Worm (Caenorhabditis elegans) whole organism, L4 larva: ENCODE results near the gene scl-9.
A peak's percentile ranks its signal among the peaks of the same experiment; 100 is the strongest.

Experiments
- F26F4.8 ChIP-seq: fragments of 200-800 bp; sonication (Bioruptor generic); conservative IDR thresholded peaks from 2 replicates; pipeline ENCODE4 v1.3.6; 2022; ENCODE audit warnings: missing genetic modification characterization, missing compliant biosample characterization
- Y105C5A.15 ChIP-seq: fragments of 200-800 bp; sonication (Bioruptor generic); IDR thresholded peaks from 2 replicates; pipeline ENCODE4 v1.3.6; 2022; ENCODE audit warnings: missing genetic modification characterization, missing compliant biosample characterization
- Y48G9A.11 ChIP-seq: fragments of 200-800 bp; sonication (Bioruptor generic); IDR thresholded peaks from 2 replicates; pipeline ENCODE4 v1.3.6; 2022; ENCODE audit warnings: missing genetic modification reagents, missing genetic modification characterization, missing compliant biosample characterization
- Y5F2A.4 ChIP-seq: fragments of 200-800 bp; sonication (Bioruptor generic); optimal IDR thresholded peaks from 2 replicates; lab custom pipeline; 2018; ENCODE audit warnings: mild to moderate bottlenecking, missing genetic modification characterization, missing compliant biosample characterization
- Y75B8A.6 ChIP-seq: fragments of 200-800 bp; sonication (Bioruptor generic); IDR thresholded peaks from 2 replicates; pipeline ENCODE4 v1.3.6; 2022; ENCODE audit warnings: missing genetic modification reagents, missing genetic modification characterization, missing compliant biosample characterization
- ZK546.5 ChIP-seq, 2 experiments: sonication (generic microtip); optimal IDR thresholded peaks; 2 replicates each; lab custom pipeline; 2017; ENCODE audit warnings: missing biosample characterization in 2 of 2, missing genetic modification characterization in 2 of 2
- aha-1 ChIP-seq: fragments of 150-350 bp; peaks from one replicate; lab custom pipeline; 2014; ENCODE audit warnings: missing biosample characterization, missing genetic modification characterization
- attf-4 ChIP-seq: sonication (generic microtip); optimal IDR thresholded peaks from 3 replicates; lab custom pipeline; 2017; ENCODE audit warnings: missing biosample characterization, missing genetic modification characterization
- ceh-20 ChIP-seq: fragments of 200-800 bp; sonication (Bioruptor generic); IDR thresholded peaks from 2 replicates; pipeline ENCODE4 v1.3.6; 2022; ENCODE audit warnings: missing genetic modification reagents, missing genetic modification characterization, missing compliant biosample characterization
- ceh-28 ChIP-seq: fragments of 150-350 bp; optimal IDR thresholded peaks from 2 replicates; lab custom pipeline; 2014; ENCODE audit warnings: missing biosample characterization, missing genetic modification reagents, missing genetic modification characterization
- ceh-32 ChIP-seq: sonication (generic microtip); optimal IDR thresholded peaks from 2 replicates; lab custom pipeline; 2016; ENCODE audit warnings: mild to moderate bottlenecking, missing genetic modification characterization, missing compliant biosample characterization; ENCODE audit not compliant: poor library complexity
- ceh-44 ChIP-seq: fragments of 200-800 bp; sonication (Bioruptor generic); IDR thresholded peaks from 2 replicates; pipeline ENCODE4 v1.3.6; 2022; ENCODE audit warnings: missing genetic modification reagents, missing genetic modification characterization, missing compliant biosample characterization
- daf-16 ChIP-seq, 3 experiments: sonication (generic microtip); optimal IDR thresholded peaks; 2 replicates each; lab custom pipeline; 2016 to 2017; ENCODE audit warnings: missing genetic modification characterization in 3 of 3, missing genetic modification reagents in 3 of 3, mild to moderate bottlenecking in 2 of 3, missing compliant biosample characterization in 2 of 3, missing biosample characterization in 1 of 3, moderate library complexity in 1 of 3
- dmd-6 ChIP-seq: fragments of 200-800 bp; sonication (Bioruptor generic); IDR thresholded peaks from 2 replicates; pipeline ENCODE4 v1.3.6; 2022; ENCODE audit warnings: missing genetic modification reagents, missing genetic modification characterization, missing compliant biosample characterization
- dmd-9 ChIP-seq: fragments of 200-800 bp; sonication (Bioruptor generic); IDR thresholded peaks from 2 replicates; pipeline ENCODE4 v1.3.6; 2022; ENCODE audit warnings: missing genetic modification reagents, missing genetic modification characterization, missing compliant biosample characterization
- dve-1 ChIP-seq: sonication (generic microtip); optimal IDR thresholded peaks from 2 replicates; lab custom pipeline; 2017; ENCODE audit warnings: antibody characterized with exemption, mild to moderate bottlenecking, missing genetic modification characterization, missing compliant biosample characterization; ENCODE audit not compliant: insufficient read depth
- egl-27 ChIP-seq: sonication (generic microtip); optimal IDR thresholded peaks from 3 replicates; lab custom pipeline; 2017; ENCODE audit warnings: missing biosample characterization, missing genetic modification reagents, missing genetic modification characterization
- fkh-10 ChIP-seq: fragments of 150-350 bp; optimal IDR thresholded peaks from 2 replicates; lab custom pipeline; 2014; ENCODE audit warnings: missing biosample characterization, missing genetic modification reagents, missing genetic modification characterization
- gei-8 ChIP-seq: fragments of 200-800 bp; sonication (Bioruptor generic); optimal IDR thresholded peaks from 2 replicates; lab custom pipeline; 2018; ENCODE audit warnings: mild to moderate bottlenecking, missing genetic modification characterization, missing compliant biosample characterization
- hlh-11 ChIP-seq: fragments of 200-800 bp; sonication (Bioruptor generic); optimal IDR thresholded peaks from 2 replicates; lab custom pipeline; 2018; ENCODE audit warnings: mild to moderate bottlenecking, missing genetic modification characterization, missing compliant biosample characterization
- hmg-1.1 ChIP-seq: fragments of 200-800 bp; sonication (Bioruptor generic); IDR thresholded peaks from 2 replicates; pipeline ENCODE4 v1.3.6; 2022; ENCODE audit warnings: missing genetic modification reagents, missing genetic modification characterization, missing compliant biosample characterization
- lim-7 ChIP-seq: fragments of 200-800 bp; sonication (Bioruptor generic); IDR thresholded peaks from 2 replicates; pipeline ENCODE4 v1.3.6; 2022; ENCODE audit warnings: missing genetic modification characterization, missing compliant biosample characterization
- lin-15B ChIP-seq: fragments of 150-350 bp; sonication (generic microtip); optimal IDR thresholded peaks from 3 replicates; lab custom pipeline; 2014; ENCODE audit warnings: missing biosample characterization, missing genetic modification characterization
- lin-38 ChIP-seq: fragments of 200-800 bp; sonication (Bioruptor generic); IDR thresholded peaks from 2 replicates; pipeline ENCODE4 v1.3.6; 2022; ENCODE audit warnings: missing genetic modification reagents, missing genetic modification characterization, missing compliant biosample characterization
- madf-9 ChIP-seq: fragments of 200-800 bp; sonication (Bioruptor generic); conservative IDR thresholded peaks from 2 replicates; pipeline ENCODE4 v1.3.6; 2022; ENCODE audit warnings: missing genetic modification reagents, missing genetic modification characterization, missing compliant biosample characterization
- mdl-1 ChIP-seq, 2 experiments: fragments of 150-350 bp in 1 of 2; sonication (generic microtip) in 1 of 2; optimal IDR thresholded peaks; 2 replicates each; lab custom pipeline; 2014 to 2017; ENCODE audit warnings: missing biosample characterization in 2 of 2, missing genetic modification characterization in 2 of 2
- mes-2 ChIP-seq: sonication (generic microtip); optimal IDR thresholded peaks from 2 replicates; lab custom pipeline; 2016; ENCODE audit warnings: missing genotype, mild to moderate bottlenecking, missing genetic modification characterization, missing compliant biosample characterization; ENCODE audit not compliant: poor library complexity, severe bottlenecking
- mxl-2 ChIP-seq: fragments of 200-800 bp; sonication (Bioruptor generic); conservative IDR thresholded peaks from 2 replicates; pipeline ENCODE4 v1.3.6; 2022; ENCODE audit warnings: missing genetic modification reagents, missing genetic modification characterization, missing compliant biosample characterization
- mxl-3 ChIP-seq: fragments of 200-800 bp; sonication (Bioruptor generic); optimal IDR thresholded peaks from 2 replicates; lab custom pipeline; 2018; ENCODE audit warnings: mild to moderate bottlenecking, missing genetic modification characterization, missing compliant biosample characterization
- nhr-10 ChIP-seq: fragments of 150-350 bp; optimal IDR thresholded peaks from 2 replicates; lab custom pipeline; 2014; ENCODE audit warnings: missing biosample characterization, missing genetic modification characterization
- nhr-28 ChIP-seq: fragments of 150-350 bp; optimal IDR thresholded peaks from 2 replicates; lab custom pipeline; 2014; ENCODE audit warnings: missing biosample characterization, missing genetic modification characterization
- nhr-41 ChIP-seq: fragments of 200-800 bp; sonication (Bioruptor generic); IDR thresholded peaks from 2 replicates; pipeline ENCODE4 v1.3.6; 2022; ENCODE audit warnings: missing genetic modification reagents, missing genetic modification characterization, missing compliant biosample characterization
- nhr-42 ChIP-seq: fragments of 200-800 bp; sonication (Bioruptor generic); IDR thresholded peaks from 2 replicates; pipeline ENCODE4 v1.3.6; 2022; ENCODE audit warnings: missing genetic modification characterization, missing compliant biosample characterization
- nhr-76 ChIP-seq: fragments of 150-350 bp; optimal IDR thresholded peaks from 2 replicates; lab custom pipeline; 2014; ENCODE audit warnings: missing biosample characterization, missing genetic modification characterization
- pqm-1 ChIP-seq: sonication (generic microtip); optimal IDR thresholded peaks from 2 replicates; lab custom pipeline; 2017; ENCODE audit warnings: missing biosample characterization, missing genetic modification characterization
- sdz-12 ChIP-seq: fragments of 200-800 bp; sonication (Bioruptor generic); optimal IDR thresholded peaks from 2 replicates; lab custom pipeline; 2018; ENCODE audit warnings: mild to moderate bottlenecking, missing genetic modification characterization, missing compliant biosample characterization
- skn-1 ChIP-seq: fragments of 150-350 bp; optimal IDR thresholded peaks from 2 replicates; lab custom pipeline; 2014; ENCODE audit warnings: missing biosample characterization, missing genetic modification characterization
- snpc-1.2 ChIP-seq: fragments of 200-800 bp; sonication (Bioruptor generic); IDR thresholded peaks from 2 replicates; pipeline ENCODE4 v1.3.6; 2022; ENCODE audit warnings: missing genetic modification reagents, missing genetic modification characterization, missing compliant biosample characterization
- spr-1 ChIP-seq: sonication (generic microtip); optimal IDR thresholded peaks from 2 replicates; lab custom pipeline; 2016; ENCODE audit warnings: mild to moderate bottlenecking, missing genetic modification characterization, missing compliant biosample characterization
- spr-3 ChIP-seq: fragments of 200-800 bp; sonication (Bioruptor generic); optimal IDR thresholded peaks from 2 replicates; lab custom pipeline; 2018; ENCODE audit warnings: mild to moderate bottlenecking, missing genetic modification characterization, missing compliant biosample characterization
- unc-62 ChIP-seq, 3 experiments: fragments of 150-350 bp in 1 of 3; sonication (generic microtip); optimal IDR thresholded peaks in 2 of 3; peaks in 1 of 3; 1 replicate in 1 of 3; 2 replicates in 2 of 3; lab custom pipeline; 2014 to 2017; ENCODE audit warnings: missing biosample characterization in 3 of 3, missing genetic modification characterization in 3 of 3, missing genetic modification reagents in 3 of 3, missing genotype in 1 of 3
- zfp-2 ChIP-seq: sonication (generic microtip); optimal IDR thresholded peaks from 2 replicates; lab custom pipeline; 2016; ENCODE audit warnings: mild to moderate bottlenecking, missing genetic modification characterization, missing compliant biosample characterization
- zip-11 ChIP-seq: fragments of 200-800 bp; sonication (Bioruptor generic); IDR thresholded peaks from 2 replicates; pipeline ENCODE4 v1.3.6; 2022; ENCODE audit warnings: missing genetic modification characterization, missing compliant biosample characterization
- ztf-11 ChIP-seq: fragments of 150-350 bp; optimal IDR thresholded peaks from 2 replicates; lab custom pipeline; 2014; ENCODE audit warnings: missing biosample characterization, missing genetic modification characterization

scl-9 gene

DNA sequence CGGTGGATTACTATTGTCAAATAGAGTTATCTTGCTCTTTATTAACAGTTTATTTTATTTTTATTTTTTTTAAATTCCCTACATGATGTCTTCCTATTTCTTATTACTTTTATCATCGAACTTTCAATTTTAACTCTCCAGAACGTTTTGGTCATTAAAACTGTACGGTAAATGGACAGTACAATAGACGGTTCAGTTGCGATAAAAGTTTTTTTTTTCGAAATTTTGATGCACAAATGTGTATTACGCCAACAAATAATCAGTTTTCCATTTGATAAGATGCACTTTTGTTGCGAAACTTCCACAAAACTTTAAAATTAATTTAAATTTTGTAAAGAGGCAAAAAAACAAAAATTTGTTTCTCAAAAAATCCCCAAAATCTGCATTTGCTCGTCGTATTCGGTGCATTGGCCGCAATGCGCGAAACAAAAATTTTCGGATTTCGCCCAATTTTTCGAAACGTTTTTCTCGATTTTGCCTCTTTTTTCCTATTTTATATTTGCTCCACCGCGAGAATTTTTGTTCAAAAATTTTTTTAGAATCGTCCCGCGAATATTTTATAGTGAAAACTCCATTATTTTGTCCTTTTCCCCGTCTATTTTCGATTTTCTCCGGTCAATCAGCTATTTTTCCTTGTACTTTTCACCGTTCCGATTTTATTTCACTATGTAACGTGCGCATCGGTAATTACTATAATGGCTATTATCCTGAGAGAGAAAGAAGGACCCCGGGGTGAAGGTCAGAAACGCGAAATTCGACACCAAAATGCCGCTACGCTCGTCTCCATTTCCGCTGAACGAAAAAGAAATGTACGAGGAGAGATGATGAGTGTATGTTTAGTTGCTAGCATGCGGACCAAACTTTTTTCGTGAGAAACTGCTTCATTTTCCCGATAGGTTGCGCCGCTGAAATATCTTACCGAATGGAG is 17.9 kb upstream of the scl-9 start:
- TF ChIP-seq dve-1 (tag; lab: Kevin White, UChicago) (peak; percentile 7), mes-2 (tag; lab: Kevin White, UChicago) (peak; percentile 16), ceh-32 (tag; lab: Kevin White, UChicago) (no peak), lin-15B (tag; lab: Kevin White, UChicago) (no peak), sdz-12 (GFP tag; lab: Kevin White, UChicago) (no peak), nhr-76 (tag; lab: Kevin White, UChicago) (no peak), aha-1 (peak; percentile 32), ZK546.5 (tag; optimal IDR thresholded peaks at IDR 0.05; lab: Kevin White, UChicago) (no peak), nhr-28 (peak; percentile 8), snpc-1.2 (peak; percentile 38; the same call in 1 of the 2 replicates), nhr-41 (no peak), lin-38 (GFP tag; lab: Robert Waterston, UW) (no peak; the same call in 1 of the 2 replicates), zip-11 (GFP tag; lab: Robert Waterston, UW) (no peak), lim-7 (GFP tag; lab: Robert Waterston, UW) (no peak), nhr-42 (GFP tag; lab: Robert Waterston, UW) (no peak), pqm-1 (peak; percentile 56), madf-9 (GFP tag; lab: Robert Waterston, UW) (no peak), F26F4.8 (GFP tag; lab: Robert Waterston, UW) (no peak), ceh-28 (tag; lab: Kevin White, UChicago) (no peak), gei-8 (no peak), daf-16 (GFP tag; optimal IDR thresholded peaks at IDR 0.05; lab: Kevin White, UChicago) (no peak), daf-16 (tag; optimal IDR thresholded peaks at IDR 0.05; lab: Kevin White, UChicago) (peak; percentile 6), ceh-20 (GFP tag; lab: Robert Waterston, UW) (no peak), dmd-9 (no peak), attf-4 (tag; lab: Kevin White, UChicago) (no peak), Y75B8A.6 (GFP tag; lab: Robert Waterston, UW) (no peak)
- TF ChIP-seq, all 104 proteins: peak for 7

ce11 chrIV:13029674-13030466 is 17.1 kb upstream of the scl-9 start:
- TF ChIP-seq fkh-10, result peak; percentile 3
- TF ChIP-seq hlh-11, result peak; percentile 51
- TF ChIP-seq aha-1, result peak; percentile 32
- peak; percentile 32 for TF ChIP-seq mxl-3 (GFP tag; lab: Kevin White, UChicago)
- no peak for TF ChIP-seq skn-1
- TF ChIP-seq gei-8, result peak; percentile 14
- TF ChIP-seq spr-3 (GFP tag; lab: Kevin White, UChicago), result no peak
- TF ChIP-seq spr-1 (tag; lab: Kevin White, UChicago), result peak; percentile 6
- no peak for TF ChIP-seq ZK546.5 (tag; optimal IDR thresholded peaks at IDR 0.05; lab: Kevin White, UChicago)
- no peak for TF ChIP-seq ztf-11 (tag; lab: Kevin White, UChicago)
- peak; percentile 27 for TF ChIP-seq mes-2 (tag; lab: Kevin White, UChicago)
- TF ChIP-seq hmg-1.1 (GFP tag; lab: Robert Waterston, UW), result peak; percentile 44; the same call in 1 of the 2 replicates
- 0 out of 2 replicates have a peak, but pooled peaks have one; percentile 25 for TF ChIP-seq nhr-42 (GFP tag; lab: Robert Waterston, UW)
- no peak for TF ChIP-seq ceh-44
- TF ChIP-seq madf-9 (GFP tag; lab: Robert Waterston, UW), result no peak
- peak in 1 of 2 experiments; percentile 79 for TF ChIP-seq unc-62 (GFP tag; optimal IDR thresholded peaks at IDR 0.05 in 1 of 2; lab: Kevin White, UChicago)
- no peak for TF ChIP-seq unc-62 (tag; optimal IDR thresholded peaks at IDR 0.05; lab: Kevin White, UChicago)
- no peak for TF ChIP-seq egl-27
- peak; percentile 22 for TF ChIP-seq nhr-28
- TF ChIP-seq Y5F2A.4 (GFP tag; lab: Kevin White, UChicago), result no peak
- no peak for TF ChIP-seq ceh-20 (GFP tag; lab: Robert Waterston, UW)
- peak in 1 of 2 experiments; percentile 30 for TF ChIP-seq mdl-1 (tag; optimal IDR thresholded peaks at IDR 0.05; lab: Kevin White, UChicago)
- TF ChIP-seq mxl-2, result no peak
- no peak for TF ChIP-seq zfp-2 (tag; lab: Kevin White, UChicago)
- no peak for TF ChIP-seq Y48G9A.11 (GFP tag; lab: Robert Waterston, UW)
- no peak for TF ChIP-seq Y105C5A.15 (GFP tag; lab: Robert Waterston, UW)
- TF ChIP-seq Y75B8A.6 (GFP tag; lab: Robert Waterston, UW), result no peak
- no peak for TF ChIP-seq nhr-10
- TF ChIP-seq dmd-6, result no peak
